Fruit fly (Drosophila melanogaster) whole organism, embryonic: ENCODE data around the gene pav.

ENCODE experiments used
- CG11247 ChIP-seq: fragments of 200-800 bp; sonication (Bioruptor generic); IDR thresholded peaks from 2 replicates; pipeline ENCODE4 v1.3.6; 2022; ENCODE audit warnings: missing biosample characterization, missing genetic modification characterization
- CG13424 ChIP-seq: fragments of 200-800 bp; sonication (Bioruptor generic); optimal IDR thresholded peaks from 2 replicates; lab custom pipeline; 2019; ENCODE audit warnings: missing biosample characterization, mild to moderate bottlenecking, missing genetic modification characterization, moderate library complexity
- CG14441 ChIP-seq: fragments of 200-800 bp; sonication (Bioruptor generic); IDR thresholded peaks from 2 replicates; pipeline ENCODE4 v1.3.6; 2022; ENCODE audit warnings: missing biosample characterization, missing genetic modification characterization
- CG1602 ChIP-seq: fragments of 200-800 bp; sonication (Bioruptor generic); optimal IDR thresholded peaks from 3 replicates; lab custom pipeline; 2016; ENCODE audit warnings: missing biosample characterization, missing genetic modification characterization
- CG1647 ChIP-seq: fragments of 200-800 bp; sonication (Bioruptor generic); optimal IDR thresholded peaks from 3 replicates; lab custom pipeline; 2016; ENCODE audit warnings: missing biosample characterization, missing genetic modification characterization
- CG17361 ChIP-seq: fragments of 200-800 bp; sonication (Bioruptor generic); IDR thresholded peaks from 3 replicates; pipeline ENCODE4 v1.3.6; 2022; ENCODE audit warnings: missing biosample characterization, missing genetic modification characterization
- CG18619 ChIP-seq: fragments of 200-800 bp; sonication (Bioruptor generic); optimal IDR thresholded peaks from 3 replicates; lab custom pipeline; 2017; ENCODE audit warnings: missing biosample characterization, mild to moderate bottlenecking, missing genetic modification characterization
- CG2199 ChIP-seq: fragments of 200-800 bp; sonication (Bioruptor generic); IDR thresholded peaks from 3 replicates; pipeline ENCODE4 v1.3.6; 2022; ENCODE audit warnings: missing biosample characterization, missing genetic modification characterization
- CG32532 ChIP-seq: fragments of 200-800 bp; sonication (Bioruptor generic); IDR thresholded peaks from 2 replicates; pipeline ENCODE4 v1.3.6; 2022; ENCODE audit warnings: missing biosample characterization, missing genetic modification characterization
- CG34376 ChIP-seq: fragments of 200-800 bp; sonication (Bioruptor generic); optimal IDR thresholded peaks from 2 replicates; lab custom pipeline; 2018; ENCODE audit warnings: missing biosample characterization, mild to moderate bottlenecking, missing genetic modification characterization
- CG4707 ChIP-seq: fragments of 200-800 bp; sonication (Bioruptor generic); optimal IDR thresholded peaks from 2 replicates; lab custom pipeline; 2018; ENCODE audit warnings: missing biosample characterization, mild to moderate bottlenecking, missing genetic modification characterization, moderate library complexity
- CG8281 ChIP-seq: fragments of 200-800 bp; sonication (Bioruptor generic); optimal IDR thresholded peaks from 2 replicates; lab custom pipeline; 2018; ENCODE audit warnings: missing biosample characterization, mild to moderate bottlenecking, missing genetic modification characterization, moderate library complexity
- CG8359 ChIP-seq: fragments of 200-800 bp; sonication (Bioruptor generic); optimal IDR thresholded peaks from 2 replicates; lab custom pipeline; 2017; ENCODE audit warnings: missing biosample characterization, mild to moderate bottlenecking, missing genetic modification characterization, borderline replicate concordance
- CG9609 ChIP-seq: fragments of 200-800 bp; sonication (Bioruptor generic); optimal IDR thresholded peaks from 3 replicates; lab custom pipeline; 2016; ENCODE audit warnings: missing biosample characterization, missing genetic modification characterization
- CG9817 ChIP-seq: fragments of 200-800 bp; sonication (Bioruptor generic); optimal IDR thresholded peaks from 2 replicates; lab custom pipeline; 2018; ENCODE audit warnings: missing biosample characterization, mild to moderate bottlenecking, missing genetic modification characterization, moderate library complexity
- HLH3B ChIP-seq: fragments of 200-800 bp; sonication (Bioruptor generic); IDR thresholded peaks from 2 replicates; pipeline ENCODE4 v1.3.6; 2022; ENCODE audit warnings: missing biosample characterization, missing genetic modification characterization
- Hsf ChIP-seq: fragments of 200-800 bp; sonication (Bioruptor generic); optimal IDR thresholded peaks from 3 replicates; lab custom pipeline; 2016; ENCODE audit warnings: missing biosample characterization, missing genetic modification characterization
- Pdp1 ChIP-seq, 2 experiments: fragments of 200-800 bp; sonication (Bioruptor generic); optimal IDR thresholded peaks; 3 replicates each; lab custom pipeline; 2016; ENCODE audit warnings: missing biosample characterization in 2 of 2, missing genetic modification characterization in 2 of 2, mild to moderate bottlenecking in 1 of 2, moderate library complexity in 1 of 2
- Sin3A ChIP-seq: fragments of >200 bp; optimal IDR thresholded peaks from 2 replicates; lab custom pipeline; 2018
- abd-A ChIP-seq: fragments of 200-800 bp; sonication (Bioruptor generic); optimal IDR thresholded peaks from 3 replicates; lab custom pipeline; 2019; ENCODE audit warnings: missing biosample characterization, mild to moderate bottlenecking, missing genetic modification characterization, moderate library complexity
- ac ChIP-seq: fragments of 200-800 bp; sonication (Bioruptor generic); optimal IDR thresholded peaks from 3 replicates; lab custom pipeline; 2017; ENCODE audit warnings: missing biosample characterization, mild to moderate bottlenecking, missing genetic modification characterization
- ap ChIP-seq: fragments of 200-800 bp; sonication (Bioruptor generic); IDR thresholded peaks from 2 replicates; pipeline ENCODE4 v1.3.6; 2022; ENCODE audit warnings: missing biosample characterization, missing genetic modification characterization
- ara ChIP-seq: fragments of 200-800 bp; sonication (Bioruptor generic); IDR thresholded peaks from 2 replicates; pipeline ENCODE4 v1.3.6; 2022; ENCODE audit warnings: missing biosample characterization, missing genetic modification characterization
- bsh ChIP-seq, 2 experiments: fragments of 200-800 bp; sonication (Bioruptor generic); optimal IDR thresholded peaks; 2 replicates each; lab custom pipeline; 2017 to 2018; ENCODE audit warnings: mild to moderate bottlenecking in 2 of 2, missing biosample characterization in 2 of 2, missing genetic modification characterization in 2 of 2, moderate library complexity in 1 of 2
- cg ChIP-seq: fragments of 200-800 bp; sonication (Bioruptor generic); optimal IDR thresholded peaks from 3 replicates; lab custom pipeline; 2019; ENCODE audit warnings: missing biosample characterization, mild to moderate bottlenecking, missing genetic modification characterization, moderate library complexity
- chinmo ChIP-seq: fragments of 200-800 bp; sonication (Bioruptor generic); IDR thresholded peaks from 4 replicates; pipeline ENCODE4 v1.3.6; 2022; ENCODE audit warnings: missing biosample characterization, missing genetic modification characterization; ENCODE audit not compliant: partially characterized antibody
- ci ChIP-seq: fragments of 200-800 bp; sonication (Bioruptor generic); IDR thresholded peaks from 3 replicates; pipeline ENCODE4 v1.3.6; 2022; ENCODE audit warnings: missing biosample characterization, missing genetic modification characterization
- crol ChIP-seq: fragments of 200-800 bp; sonication (Bioruptor generic); IDR thresholded peaks from 2 replicates; pipeline ENCODE4 v1.3.6; 2022; ENCODE audit warnings: missing biosample characterization, missing genetic modification characterization
- gce ChIP-seq: fragments of 200-800 bp; sonication (Bioruptor generic); IDR thresholded peaks from 3 replicates; pipeline ENCODE4 v1.3.6; 2022; ENCODE audit warnings: missing biosample characterization, missing genetic modification characterization
- gfzf ChIP-seq: fragments of 200-800 bp; sonication (Bioruptor generic); optimal IDR thresholded peaks from 2 replicates; lab custom pipeline; 2016; ENCODE audit warnings: missing biosample characterization, mild to moderate bottlenecking, missing genetic modification characterization, moderate library complexity
- grn ChIP-seq: fragments of 200-800 bp; sonication (Bioruptor generic); optimal IDR thresholded peaks from 3 replicates; lab custom pipeline; 2017; ENCODE audit warnings: missing biosample characterization, missing genetic modification characterization
- jigr1 ChIP-seq: fragments of 200-800 bp; sonication (Bioruptor generic); IDR thresholded peaks from 3 replicates; pipeline ENCODE4 v1.3.6; 2022; ENCODE audit warnings: missing biosample characterization, missing genetic modification characterization
- rib ChIP-seq: fragments of 200-800 bp; sonication (Bioruptor generic); IDR thresholded peaks from 2 replicates; pipeline ENCODE4 v1.3.6; 2022; ENCODE audit warnings: missing biosample characterization, missing genetic modification characterization
- sens ChIP-seq: fragments of 200-800 bp; sonication (Bioruptor generic); peaks from one replicate; lab custom pipeline; 2016; ENCODE audit warnings: missing biosample characterization, missing genetic modification characterization
- sima ChIP-seq: fragments of 200-800 bp; sonication (Bioruptor generic); optimal IDR thresholded peaks from 2 replicates; lab custom pipeline; 2016; ENCODE audit warnings: missing biosample characterization, missing genetic modification characterization
- slou ChIP-seq: fragments of 200-800 bp; sonication (Bioruptor generic); optimal IDR thresholded peaks from 3 replicates; lab custom pipeline; 2016; ENCODE audit warnings: missing biosample characterization, missing genetic modification characterization
- ssp ChIP-seq: fragments of 200-800 bp; sonication (Bioruptor generic); IDR thresholded peaks from 2 replicates; pipeline ENCODE4 v1.3.6; 2022; ENCODE audit warnings: missing biosample characterization, missing genetic modification characterization
- sug ChIP-seq: fragments of 200-800 bp; optimal IDR thresholded peaks from 2 replicates; lab custom pipeline; 2019; ENCODE audit warnings: missing biosample characterization, mild to moderate bottlenecking, missing genetic modification characterization, moderate library complexity
- twi ChIP-seq: fragments of 200-800 bp; optimal IDR thresholded peaks from 2 replicates; lab custom pipeline; 2019; ENCODE audit warnings: missing biosample characterization, mild to moderate bottlenecking, missing genetic modification characterization, moderate library complexity

The pav gene

dm6 chr3L:4230357-4230901 is 12.1 kb upstream of the pav start (continued):
- TF ChIP-seq slou (GFP tag; lab: Kevin White, UChicago), result peak; percentile 67
- TF ChIP-seq ap, result peak; percentile 89
- TF ChIP-seq CG17361, result peak; percentile 97
- TF ChIP-seq ssp (GFP tag; lab: Robert Waterston, UW), result peak; percentile 82
- TF ChIP-seq Hsf (GFP tag; lab: Kevin White, UChicago), result peak; percentile 95
- TF ChIP-seq CG4707 (GFP tag; lab: Kevin White, UChicago), result peak; percentile 87
- peak; percentile 4 for TF ChIP-seq gfzf (GFP tag; lab: Kevin White, UChicago)
- TF ChIP-seq CG9817, result peak; percentile 77
- TF ChIP-seq Pdp1 (GFP tag; optimal IDR thresholded peaks at IDR 0.05; lab: Kevin White, UChicago), result peak; percentile 90
- peak; percentile 89 for TF ChIP-seq jigr1 (GFP tag; lab: Robert Waterston, UW)
- TF ChIP-seq CG11247 (GFP tag; lab: Robert Waterston, UW), result peak; percentile 74
- TF ChIP-seq sima (GFP tag; lab: Kevin White, UChicago), result peak; percentile 14
- peak; percentile 89 for TF ChIP-seq CG18619 (GFP tag; lab: Kevin White, UChicago)
- TF ChIP-seq, all 482 proteins: peak for 402

dm6 chr3L:4231401-4232014 is 11.0 kb upstream of the pav start:
- TF ChIP-seq cg (GFP tag; lab: Kevin White, UChicago), result peak; percentile 36
- TF ChIP-seq CG8281 (tag; lab: Kevin White, UChicago), result no peak
- TF ChIP-seq Sin3A (lab: Kevin White, UChicago), result no peak
- TF ChIP-seq CG34376 (GFP tag; lab: Kevin White, UChicago), result peak; percentile 86
- 0 out of 4 replicates have a peak, but pooled peaks have one; percentile 15 for TF ChIP-seq chinmo (GFP tag; lab: Robert Waterston, UW)
- peak; percentile 51; the same call in 1 of the 3 replicates for TF ChIP-seq CG2199 (GFP tag; lab: Robert Waterston, UW)
- TF ChIP-seq CG32532 (GFP tag; lab: Robert Waterston, UW), result no peak
- TF ChIP-seq sug, result peak; percentile 86
- TF ChIP-seq gce (GFP tag; lab: Robert Waterston, UW), result no peak
- TF ChIP-seq ara, result 0 out of 2 replicates have a peak, but pooled peaks have one; percentile 5
- no peak for TF ChIP-seq Hsf (GFP tag; lab: Kevin White, UChicago)
- TF ChIP-seq sens (GFP tag; lab: Kevin White, UChicago), result peak; percentile 17
- TF ChIP-seq CG1647, result no peak
- peak; percentile 15 for TF ChIP-seq grn (GFP tag; lab: Kevin White, UChicago)
- TF ChIP-seq ci, result 0 out of 3 replicates have a peak, but pooled peaks have one; percentile 21
- peak; percentile 21; the same call in 1 of the 2 replicates for TF ChIP-seq crol (GFP tag; lab: Robert Waterston, UW)
- TF ChIP-seq HLH3B (GFP tag; lab: Robert Waterston, UW), result 0 out of 2 replicates have a peak, but pooled peaks have one; percentile 8
- no peak for TF ChIP-seq CG13424 (tag; lab: Kevin White, UChicago)
- no peak for TF ChIP-seq bsh (GFP tag; optimal IDR thresholded peaks at IDR 0.05; lab: Kevin White, UChicago)
- no peak for TF ChIP-seq CG8359 (GFP tag; lab: Kevin White, UChicago)
- no peak for TF ChIP-seq ac (GFP tag; lab: Kevin White, UChicago)
- no peak for TF ChIP-seq rib (GFP tag; lab: Robert Waterston, UW)
- TF ChIP-seq abd-A (tag; lab: Kevin White, UChicago), result peak; percentile 8
- peak; percentile 71 for TF ChIP-seq twi (tag; lab: Kevin White, UChicago)
- TF ChIP-seq CG9609, result no peak
- 0 out of 2 replicates have a peak, but pooled peaks have one; percentile 5 for TF ChIP-seq CG14441
- no peak for TF ChIP-seq CG1602 (GFP tag; lab: Kevin White, UChicago)
- TF ChIP-seq, all 482 proteins: peak for 14
